Fruit fly (Drosophila melanogaster): Measurements from ENCODE around the gene DIP-gamma.

dm6 chr3R:28911758-28912157, 58.4 kb downstream of the DIP-gamma start:
- no peak for TF ChIP-seq pad (GFP tag; optimal IDR thresholded peaks at IDR 0.05)
- no peak for TF ChIP-seq CG12768 (GFP tag; optimal IDR thresholded peaks at IDR 0.05)
- no peak for TF ChIP-seq kay (GFP tag; ENCODE audit: borderline replicate concordance)
- no peak for TF ChIP-seq CG11617 (GFP tag; optimal IDR thresholded peaks at IDR 0.05)
- no peak for TF ChIP-seq CG33017 (tag; optimal IDR thresholded peaks at IDR 0.05)
- no peak for TF ChIP-seq Hr96 (GFP tag; optimal IDR thresholded peaks at IDR 0.05)
- no peak for TF ChIP-seq Mnt (GFP tag; optimal IDR thresholded peaks at IDR 0.05)
- TF ChIP-seq Crg-1 (GFP tag; optimal IDR thresholded peaks at IDR 0.05): no peak
- TF ChIP-seq CG7045 (GFP tag; optimal IDR thresholded peaks at IDR 0.05): no peak
- no peak for TF ChIP-seq CG7101 (tag; optimal IDR thresholded peaks at IDR 0.05)
- no peak for TF ChIP-seq Clk (GFP tag; optimal IDR thresholded peaks at IDR 0.05)
- TF ChIP-seq bab1 (GFP tag; optimal IDR thresholded peaks at IDR 0.05): no peak
- no peak for TF ChIP-seq CG14711 (tag; optimal IDR thresholded peaks at IDR 0.05)
